Fruit fly (Drosophila melanogaster): ENCODE results near the gene RpS21.

DNA sequence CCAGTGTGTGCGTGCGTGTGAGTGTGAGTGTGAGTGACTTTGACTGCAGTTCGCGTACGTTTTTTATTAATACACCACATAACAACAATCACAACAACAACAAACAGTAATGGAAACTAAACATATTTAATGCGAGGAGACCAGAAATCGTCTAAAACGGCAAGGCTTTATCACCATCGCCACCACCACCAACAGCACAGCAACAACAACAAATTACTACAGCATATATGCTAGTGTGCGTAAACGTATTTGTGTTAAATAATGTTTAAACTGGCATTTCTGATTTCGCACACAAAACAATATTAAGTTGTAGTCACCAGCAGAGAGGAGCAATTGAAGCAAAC is 30.3 kb downstream of the RpS21 start:
- TF ChIP-seq Crg-1 (GFP tag; optimal IDR thresholded peaks at IDR 0.05) (no peak), CG33017 (tag; optimal IDR thresholded peaks at IDR 0.05) (no peak), pad (GFP tag; optimal IDR thresholded peaks at IDR 0.05) (no peak), kay (GFP tag; ENCODE audit: borderline replicate concordance) (no peak), CG1620 (GFP tag; optimal IDR thresholded peaks at IDR 0.05) (no peak), cnc (optimal IDR thresholded peaks at IDR 0.05) (no peak), CG5204 (GFP tag; optimal IDR thresholded peaks at IDR 0.05) (no peak), Hr96 (GFP tag; optimal IDR thresholded peaks at IDR 0.05) (no peak), CG14711 (tag; optimal IDR thresholded peaks at IDR 0.05) (no peak), CG7101 (tag; optimal IDR thresholded peaks at IDR 0.05) (no peak)

Measured in whole organism, adult.